Fruit fly (Drosophila melanogaster) whole organism, embryonic: ENCODE results near the gene CG46307.

Experiments
- Abd-B ChIP-seq: fragments of 200-800 bp; sonication (Bioruptor generic); optimal IDR thresholded peaks from 2 replicates; lab custom pipeline; 2018; ENCODE audit warnings: missing biosample characterization, mild to moderate bottlenecking, missing genetic modification characterization, moderate library complexity
- BEAF-32 ChIP-seq: fragments of 200-800 bp; sonication (Bioruptor generic); optimal IDR thresholded peaks from 3 replicates; lab custom pipeline; 2017; ENCODE audit warnings: missing biosample characterization, missing genetic modification characterization, mild to moderate bottlenecking, moderate library complexity, missing genetic modification reagents
- Bgb ChIP-seq: fragments of 200-800 bp; sonication (Bioruptor generic); IDR thresholded peaks from 2 replicates; pipeline ENCODE4 v1.3.6; 2022; ENCODE audit warnings: missing biosample characterization, missing genetic modification characterization; ENCODE audit not compliant: partially characterized antibody
- CG1529 ChIP-seq: fragments of 200-800 bp; sonication (Bioruptor generic); optimal IDR thresholded peaks from 3 replicates; lab custom pipeline; 2018; ENCODE audit warnings: missing biosample characterization, missing genetic modification characterization
- CG15601 ChIP-seq: fragments of 200-800 bp; sonication (Bioruptor generic); optimal IDR thresholded peaks from 3 replicates; lab custom pipeline; 2019; ENCODE audit warnings: missing biosample characterization, mild to moderate bottlenecking, missing genetic modification characterization, moderate library complexity
- CG2889 ChIP-seq: fragments of 200-800 bp; sonication (Bioruptor generic); IDR thresholded peaks from 3 replicates; pipeline ENCODE4 v1.3.6; 2022; ENCODE audit warnings: missing biosample characterization, missing genetic modification characterization
- CG30403 ChIP-seq: fragments of 200-800 bp; sonication (Bioruptor generic); optimal IDR thresholded peaks from 3 replicates; lab custom pipeline; 2016; ENCODE audit warnings: missing biosample characterization, missing genetic modification characterization
- CG3726 ChIP-seq: fragments of 200-800 bp; sonication (Bioruptor generic); IDR thresholded peaks from 3 replicates; pipeline ENCODE4, ENCODE4 v1.3.6; 2022; ENCODE audit warnings: missing biosample characterization, missing genetic modification characterization
- CG4730 ChIP-seq: fragments of 200-800 bp; sonication (Bioruptor generic); IDR thresholded peaks from 2 replicates; pipeline ENCODE4 v1.3.6; 2022; ENCODE audit warnings: missing biosample characterization, missing genetic modification characterization
- CG4820 ChIP-seq: fragments of 200-800 bp; sonication (Bioruptor generic); optimal IDR thresholded peaks from 3 replicates; lab custom pipeline; 2016; ENCODE audit warnings: missing biosample characterization, missing genetic modification characterization
- CG5245 ChIP-seq: fragments of 200-800 bp; sonication (Bioruptor generic); optimal IDR thresholded peaks from 3 replicates; lab custom pipeline; 2016; ENCODE audit warnings: missing biosample characterization, missing genetic modification characterization
- CG6854 ChIP-seq: fragments of 200-800 bp; sonication (Bioruptor generic); optimal IDR thresholded peaks from 3 replicates; lab custom pipeline; 2017; ENCODE audit warnings: missing biosample characterization, mild to moderate bottlenecking, missing genetic modification characterization
- CG8089 ChIP-seq: fragments of 200-800 bp; sonication (Bioruptor generic); optimal IDR thresholded peaks from 3 replicates; lab custom pipeline; 2016; ENCODE audit warnings: missing biosample characterization, missing genetic modification characterization
- CG9437 ChIP-seq: fragments of 200-800 bp; sonication (Bioruptor generic); optimal IDR thresholded peaks from 2 replicates; lab custom pipeline; 2018; ENCODE audit warnings: missing biosample characterization, mild to moderate bottlenecking, missing genetic modification characterization
- CTCF ChIP-seq: fragments of 200-800 bp; sonication (Bioruptor generic); optimal IDR thresholded peaks from 2 replicates; lab custom pipeline; 2017; ENCODE audit warnings: missing biosample characterization, mild to moderate bottlenecking, missing genetic modification characterization, moderate library complexity
- Ets97D ChIP-seq: fragments of 200-800 bp; sonication (Bioruptor generic); optimal IDR thresholded peaks from 3 replicates; lab custom pipeline; 2016; ENCODE audit warnings: missing biosample characterization, missing genetic modification characterization
- Fer1 ChIP-seq: fragments of 200-800 bp; sonication (Bioruptor generic); optimal IDR thresholded peaks from 2 replicates; lab custom pipeline; 2017; ENCODE audit warnings: missing biosample characterization, mild to moderate bottlenecking, missing genetic modification characterization
- Lpt ChIP-seq: fragments of >200 bp; optimal IDR thresholded peaks from 2 replicates; lab custom pipeline; 2018; ENCODE audit warnings: missing biosample characterization, missing genetic modification characterization
- Mad ChIP-seq: fragments of 200-800 bp; sonication (Bioruptor generic); optimal IDR thresholded peaks from 2 replicates; lab custom pipeline; 2016; ENCODE audit warnings: missing biosample characterization, missing genetic modification characterization
- Mrtf ChIP-seq: fragments of 200-800 bp; sonication (Bioruptor generic); IDR thresholded peaks from 3 replicates; pipeline ENCODE4 v1.3.6; 2022; ENCODE audit warnings: missing biosample characterization, missing genetic modification characterization
- Nf-YC ChIP-seq: fragments of 200-800 bp; optimal IDR thresholded peaks from 3 replicates; lab custom pipeline; 2019; ENCODE audit warnings: missing biosample characterization, mild to moderate bottlenecking, missing genetic modification characterization, moderate library complexity
- Optix ChIP-seq: fragments of 200-800 bp; sonication (Bioruptor generic); IDR thresholded peaks from 3 replicates; pipeline ENCODE4 v1.3.6; 2022; ENCODE audit warnings: missing biosample characterization, missing genetic modification characterization
- PHDP ChIP-seq: fragments of 200-800 bp; sonication (Bioruptor generic); optimal IDR thresholded peaks from 3 replicates; lab custom pipeline; 2018; ENCODE audit warnings: missing biosample characterization, mild to moderate bottlenecking, missing genetic modification characterization, moderate library complexity
- Rx ChIP-seq: fragments of 200-800 bp; sonication (Bioruptor generic); IDR thresholded peaks from 2 replicates; pipeline ENCODE4 v1.3.6; 2022; ENCODE audit warnings: missing biosample characterization, missing genetic modification characterization
- Scr ChIP-seq: fragments of 200-800 bp; sonication (Bioruptor generic); IDR thresholded peaks from 2 replicates; pipeline ENCODE4 v1.3.6; 2022; ENCODE audit warnings: missing biosample characterization, missing genetic modification characterization; ENCODE audit not compliant: partially characterized antibody
- Six4 ChIP-seq: fragments of 200-800 bp; sonication (Bioruptor generic); optimal IDR thresholded peaks from 2 replicates; lab custom pipeline; 2016; ENCODE audit warnings: missing biosample characterization, missing genetic modification characterization
- Taf1 ChIP-seq: fragments of 200-800 bp; sonication (Bioruptor generic); IDR thresholded peaks from 2 replicates; pipeline ENCODE4 v1.3.6; 2022; ENCODE audit warnings: missing biosample characterization, missing genetic modification characterization
- amos ChIP-seq: fragments of 200-800 bp; sonication (Bioruptor generic); IDR thresholded peaks from 2 replicates; pipeline ENCODE4 v1.3.6; 2022; ENCODE audit warnings: missing biosample characterization, missing genetic modification characterization; ENCODE audit not compliant: partially characterized antibody
- ase ChIP-seq: fragments of 200-800 bp; sonication (Bioruptor generic); IDR thresholded peaks from 3 replicates; pipeline ENCODE4 v1.3.6; 2022; ENCODE audit warnings: missing biosample characterization, missing genetic modification characterization
- br ChIP-seq: fragments of >200 bp; optimal IDR thresholded peaks from 2 replicates; lab custom pipeline; 2017
- btn ChIP-seq: fragments of 200-800 bp; sonication (Bioruptor generic); optimal IDR thresholded peaks from 2 replicates; lab custom pipeline; 2016; ENCODE audit warnings: missing biosample characterization, missing genetic modification characterization
- crp ChIP-seq, 2 experiments: fragments of 200-800 bp; sonication (Bioruptor generic); optimal IDR thresholded peaks; 2 replicates in 1 of 2; 3 replicates in 1 of 2; lab custom pipeline; 2017; ENCODE audit warnings: missing biosample characterization in 2 of 2, missing genetic modification characterization in 2 of 2, mild to moderate bottlenecking in 1 of 2, moderate library complexity in 1 of 2
- danr ChIP-seq: fragments of 200-800 bp; sonication (Bioruptor generic); IDR thresholded peaks from 2 replicates; pipeline ENCODE4 v1.3.6; 2022; ENCODE audit warnings: missing biosample characterization, missing genetic modification characterization
- dati ChIP-seq: fragments of 200-800 bp; sonication (Bioruptor generic); IDR thresholded peaks from 2 replicates; pipeline ENCODE4 v1.3.6; 2022; ENCODE audit warnings: missing biosample characterization, missing genetic modification characterization
- dysf ChIP-seq: fragments of 200-800 bp; sonication (Bioruptor generic); IDR thresholded peaks from 3 replicates; pipeline ENCODE4 v1.3.6; 2022; ENCODE audit warnings: missing biosample characterization, missing genetic modification characterization
- fd64A ChIP-seq: fragments of 200-800 bp; sonication (Bioruptor generic); optimal IDR thresholded peaks from 3 replicates; lab custom pipeline; 2018; ENCODE audit warnings: missing biosample characterization, mild to moderate bottlenecking, missing genetic modification characterization
- fru ChIP-seq: fragments of >200 bp; optimal IDR thresholded peaks from 2 replicates; lab custom pipeline; 2017
- ftz-f1 ChIP-seq: fragments of 200-800 bp; sonication (Bioruptor generic); optimal IDR thresholded peaks from 2 replicates; lab custom pipeline; 2016; ENCODE audit warnings: missing biosample characterization, missing genetic modification characterization
- gcm2 ChIP-seq: fragments of 200-800 bp; sonication (Bioruptor generic); optimal IDR thresholded peaks from 2 replicates; lab custom pipeline; 2016; ENCODE audit warnings: missing biosample characterization, missing genetic modification characterization
- gfzf ChIP-seq: fragments of 200-800 bp; sonication (Bioruptor generic); optimal IDR thresholded peaks from 2 replicates; lab custom pipeline; 2016; ENCODE audit warnings: missing biosample characterization, mild to moderate bottlenecking, missing genetic modification characterization, moderate library complexity
- grn ChIP-seq: fragments of 200-800 bp; sonication (Bioruptor generic); optimal IDR thresholded peaks from 3 replicates; lab custom pipeline; 2017; ENCODE audit warnings: missing biosample characterization, missing genetic modification characterization
- hb ChIP-seq: fragments of 200-800 bp; sonication (Bioruptor generic); IDR thresholded peaks from 3 replicates; pipeline ENCODE4 v1.3.6; 2022; ENCODE audit warnings: missing biosample characterization, missing genetic modification characterization; ENCODE audit not compliant: partially characterized antibody
- kni ChIP-seq: fragments of 200-800 bp; sonication (Bioruptor generic); optimal IDR thresholded peaks from 3 replicates; lab custom pipeline; 2017; ENCODE audit warnings: mild to moderate bottlenecking, missing biosample characterization, missing genetic modification reagents, missing genetic modification characterization
- phol ChIP-seq: fragments of 200-800 bp; sonication (Bioruptor generic); optimal IDR thresholded peaks from 3 replicates; lab custom pipeline; 2018; ENCODE audit warnings: missing biosample characterization, mild to moderate bottlenecking, missing genetic modification characterization, moderate library complexity
- repo ChIP-seq: fragments of 200-800 bp; sonication (Bioruptor generic); optimal IDR thresholded peaks from 2 replicates; lab custom pipeline; 2016; ENCODE audit warnings: missing biosample characterization, missing genetic modification characterization
- sim ChIP-seq: fragments of 200-800 bp; sonication (Bioruptor generic); IDR thresholded peaks from 2 replicates; pipeline ENCODE4 v1.3.6; 2022; ENCODE audit warnings: missing biosample characterization, missing genetic modification characterization
- slp2 ChIP-seq: fragments of 200-800 bp; sonication (Bioruptor generic); optimal IDR thresholded peaks from 2 replicates; lab custom pipeline; 2016; ENCODE audit warnings: missing biosample characterization, missing genetic modification characterization
- sna ChIP-seq: fragments of 200-800 bp; sonication (Bioruptor generic); IDR thresholded peaks from 2 replicates; pipeline ENCODE4 v1.3.6; 2022; ENCODE audit warnings: missing biosample characterization, missing genetic modification characterization; ENCODE audit not compliant: partially characterized antibody
- sob ChIP-seq: fragments of 200-800 bp; sonication (Bioruptor generic); IDR thresholded peaks from 2 replicates; pipeline ENCODE4 v1.3.6; 2022; ENCODE audit warnings: missing biosample characterization, missing genetic modification characterization
- tll ChIP-seq, 2 experiments: fragments of 200-800 bp in 1 of 2; fragments of >200 bp in 1 of 2; sonication (Bioruptor generic) in 1 of 2; optimal IDR thresholded peaks; 2 replicates each; lab custom pipeline; 2017 to 2019; ENCODE audit warnings: missing biosample characterization in 2 of 2, missing genetic modification characterization in 2 of 2, mild to moderate bottlenecking in 1 of 2, moderate library complexity in 1 of 2
- trem ChIP-seq: fragments of 200-800 bp; optimal IDR thresholded peaks from 3 replicates; lab custom pipeline; 2019; ENCODE audit warnings: missing biosample characterization, mild to moderate bottlenecking, missing genetic modification characterization, moderate library complexity
- unc-4 ChIP-seq: fragments of 200-800 bp; sonication (Bioruptor generic); IDR thresholded peaks from 2 replicates; pipeline ENCODE4 v1.3.6; 2022; ENCODE audit warnings: missing biosample characterization, missing genetic modification characterization; ENCODE audit not compliant: partially characterized antibody
- wor ChIP-seq: fragments of 200-800 bp; sonication (Bioruptor generic); IDR thresholded peaks from 2 replicates; pipeline ENCODE4 v1.3.6; 2022; ENCODE audit warnings: missing biosample characterization, missing genetic modification characterization

The CG46307 gene

dm6 chr2L:21153844-21154243 lies 49.5 kb downstream of the CG46307 start (continued):
- TF ChIP-seq wor (GFP tag; lab: Robert Waterston, UW) (no peak), fd64A (GFP tag; lab: Kevin White, UChicago) (no peak), Mad (GFP tag; lab: Kevin White, UChicago) (no peak), gcm2 (GFP tag; lab: Kevin White, UChicago) (no peak), CG15601 (peak; percentile 14), crp (GFP tag; optimal IDR thresholded peaks at IDR 0.05; lab: Kevin White, UChicago) (peak; percentile 43 to 95), btn (GFP tag; lab: Kevin White, UChicago) (no peak), CG5245 (GFP tag; lab: Kevin White, UChicago) (no peak), danr (no peak), br (lab: Kevin White, UChicago) (no peak), ftz-f1 (no peak), dati (GFP tag; lab: Robert Waterston, UW) (no peak), fru (lab: Kevin White, UChicago) (no peak), CG9437 (GFP tag; lab: Kevin White, UChicago) (peak; percentile 99), Ets97D (GFP tag; lab: Kevin White, UChicago) (peak; percentile 27), unc-4 (GFP tag; lab: Robert Waterston, UW) (peak; percentile 49), sim (GFP tag; lab: Robert Waterston, UW) (no peak), Scr (GFP tag; lab: Robert Waterston, UW) (peak; percentile 16; the same call in 1 of the 2 replicates), repo (GFP tag; lab: Kevin White, UChicago) (no peak), grn (GFP tag; lab: Kevin White, UChicago) (peak; percentile 12), Rx (GFP tag; lab: Robert Waterston, UW) (no peak), Mrtf (GFP tag; lab: Robert Waterston, UW) (no peak), CTCF (GFP tag; lab: Kevin White, UChicago) (no peak), CG30403 (GFP tag; lab: Kevin White, UChicago) (no peak), sna (GFP tag; lab: Robert Waterston, UW) (0 out of 2 replicates have a peak, but pooled peaks have one; percentile 16), Taf1 (no peak), CG2889 (no peak), BEAF-32 (GFP tag; lab: Kevin White, UChicago) (peak; percentile 29), amos (GFP tag; lab: Robert Waterston, UW) (no peak; the same call in 1 of the 2 replicates), PHDP (no peak), CG8089 (no peak), tll (GFP tag; optimal IDR thresholded peaks at IDR 0.05; lab: Kevin White, UChicago) (no peak), gfzf (GFP tag; lab: Kevin White, UChicago) (peak; percentile 55), dysf (no peak), CG1529 (GFP tag; lab: Kevin White, UChicago) (no peak), Abd-B (GFP tag; lab: Kevin White, UChicago) (no peak), ase (GFP tag; lab: Robert Waterston, UW) (no peak), Six4 (GFP tag; lab: Kevin White, UChicago) (no peak), Bgb (GFP tag; lab: Robert Waterston, UW) (peak; percentile 37; the same call in 1 of the 2 replicates), sob (GFP tag; lab: Robert Waterston, UW) (no peak), phol (tag; lab: Kevin White, UChicago) (peak; percentile 13), Fer1 (GFP tag; lab: Kevin White, UChicago) (peak; percentile 22), Lpt (GFP tag; lab: Kevin White, UChicago) (no peak), Nf-YC (tag; lab: Kevin White, UChicago) (peak; percentile 14), kni (peak; percentile 37), hb (GFP tag; lab: Robert Waterston, UW) (no peak), CG4820 (GFP tag; lab: Kevin White, UChicago) (no peak), trem (tag; lab: Kevin White, UChicago) (peak; percentile 41), CG6854 (no peak), CG4730 (GFP tag; lab: Robert Waterston, UW) (no peak), slp2 (no peak), CG3726 (GFP tag; lab: Robert Waterston, UW) (no peak), Optix (GFP tag; lab: Robert Waterston, UW) (no peak)
